Fruit fly (Drosophila melanogaster) Kc167 (cell line): ENCODE measurements around the gene betaTub85D.

ENCODE experiments used
- Myc ChIP-seq: fragments of >200 bp; optimal IDR thresholded peaks from 2 replicates; lab custom pipeline; 2017; ENCODE audit warnings: missing external identifiers
- Sin3A ChIP-seq: fragments of >200 bp; optimal IDR thresholded peaks from 2 replicates; lab custom pipeline; 2018; ENCODE audit warnings: missing external identifiers
- h ChIP-seq: fragments of >200 bp; optimal IDR thresholded peaks from 3 replicates; lab custom pipeline; 2018; ENCODE audit warnings: missing external identifiers
- insv ChIP-seq: fragments of >200 bp; optimal IDR thresholded peaks from 3 replicates; lab custom pipeline; 2018; ENCODE audit warnings: missing external identifiers
- psq ChIP-seq: fragments of >200 bp; optimal IDR thresholded peaks from 2 replicates; lab custom pipeline; 2017; ENCODE audit warnings: missing external identifiers
- ttk ChIP-seq: sonication (Bioruptor generic); optimal IDR thresholded peaks from 2 replicates; lab custom pipeline; 2017; ENCODE audit warnings: missing external identifiers

The betaTub85D gene

DNA sequence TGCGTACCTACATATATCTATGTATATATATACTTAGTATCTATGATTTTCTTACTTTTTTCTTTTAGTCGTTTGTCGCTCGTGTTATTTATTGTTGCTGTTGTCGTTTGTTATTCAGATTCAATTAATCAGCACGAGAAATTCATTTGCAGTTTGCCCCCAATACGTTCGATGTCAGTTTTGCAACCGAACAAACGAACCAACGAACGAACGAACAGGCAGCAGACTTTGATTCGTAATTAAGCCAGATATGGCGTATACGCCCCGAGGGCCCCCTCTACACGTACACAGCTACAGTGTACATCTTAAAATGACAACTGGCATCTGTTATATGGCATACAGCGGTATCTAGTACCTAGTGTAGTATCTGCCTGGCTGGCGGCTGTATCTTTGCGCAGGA lies 23.2 kb upstream of the betaTub85D start:
- no peak for TF ChIP-seq ttk (lab: Kevin White, UChicago)
- no peak for TF ChIP-seq h (lab: Kevin White, UChicago)
- no peak for TF ChIP-seq Myc (lab: Kevin White, UChicago)
- TF ChIP-seq Sin3A, result no peak
- no peak for TF ChIP-seq psq
- no peak for TF ChIP-seq insv (lab: Kevin White, UChicago)

DNA sequence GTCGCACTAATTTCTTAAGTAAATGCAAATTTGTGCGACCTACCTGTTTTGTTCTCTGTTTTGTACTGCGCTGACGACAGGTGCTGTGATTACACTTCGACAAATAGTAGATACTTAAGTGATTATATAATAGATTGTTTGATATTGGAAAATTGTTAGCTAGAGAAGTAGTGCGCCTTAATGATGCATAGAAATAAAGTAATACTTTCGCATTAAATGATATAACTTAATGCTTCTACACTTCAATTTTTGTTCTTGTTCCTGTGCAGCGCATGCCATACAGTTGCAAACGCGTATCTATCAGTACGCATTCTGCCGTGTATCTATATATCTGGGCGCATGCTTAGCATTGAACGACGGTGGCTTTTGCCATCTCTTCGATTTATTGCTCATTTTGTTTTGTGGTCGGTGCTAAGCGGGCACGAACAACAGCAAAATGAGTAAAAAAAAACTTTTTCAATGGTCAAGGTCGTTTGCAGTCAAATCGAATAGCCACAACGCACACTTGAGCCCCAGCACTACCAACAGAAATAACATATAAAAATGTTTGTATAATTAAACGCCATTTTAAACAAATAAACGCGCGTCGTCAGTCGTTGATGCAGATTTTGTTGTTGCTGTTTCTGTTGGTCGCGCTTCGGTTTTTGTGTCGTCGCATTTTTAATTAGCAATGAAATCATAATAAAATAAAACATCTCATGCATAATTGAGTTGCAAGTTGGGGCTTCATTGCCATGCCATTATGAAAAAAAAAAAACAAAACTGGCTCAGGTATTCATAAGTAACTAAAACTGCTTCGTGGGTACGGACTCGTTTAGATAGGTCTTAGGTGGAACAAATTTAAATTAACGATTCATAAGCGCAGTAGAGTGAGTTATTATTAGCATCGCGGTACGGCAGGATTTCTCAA lies 20.5 kb upstream of the betaTub85D start:
- no peak for TF ChIP-seq Sin3A
- no peak for TF ChIP-seq h (lab: Kevin White, UChicago)
- no peak for TF ChIP-seq insv (lab: Kevin White, UChicago)
- TF ChIP-seq Myc (lab: Kevin White, UChicago), result no peak
- no peak for TF ChIP-seq ttk (lab: Kevin White, UChicago)
- no peak for TF ChIP-seq psq

DNA sequence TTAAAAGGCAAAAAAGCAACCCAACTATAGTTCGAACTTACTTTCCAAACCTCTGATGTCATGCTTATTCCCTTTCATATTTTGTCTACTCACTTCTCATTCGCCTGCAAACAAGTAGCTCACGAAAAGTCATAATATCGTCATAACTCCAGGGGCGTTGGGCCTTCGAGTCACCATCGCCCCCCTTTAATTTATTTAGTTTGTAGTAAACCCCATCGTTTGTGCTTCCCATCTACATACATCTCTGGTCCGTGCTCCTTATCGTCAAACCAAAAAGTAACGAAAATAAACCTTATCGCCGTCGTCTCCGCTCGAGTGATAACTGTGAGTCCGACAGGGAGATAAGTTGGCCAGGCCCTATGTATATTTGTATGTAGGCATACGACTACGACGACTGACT lies 18.9 kb upstream of the betaTub85D start:
- TF ChIP-seq psq, result no peak
- TF ChIP-seq ttk (lab: Kevin White, UChicago), result no peak

DNA sequence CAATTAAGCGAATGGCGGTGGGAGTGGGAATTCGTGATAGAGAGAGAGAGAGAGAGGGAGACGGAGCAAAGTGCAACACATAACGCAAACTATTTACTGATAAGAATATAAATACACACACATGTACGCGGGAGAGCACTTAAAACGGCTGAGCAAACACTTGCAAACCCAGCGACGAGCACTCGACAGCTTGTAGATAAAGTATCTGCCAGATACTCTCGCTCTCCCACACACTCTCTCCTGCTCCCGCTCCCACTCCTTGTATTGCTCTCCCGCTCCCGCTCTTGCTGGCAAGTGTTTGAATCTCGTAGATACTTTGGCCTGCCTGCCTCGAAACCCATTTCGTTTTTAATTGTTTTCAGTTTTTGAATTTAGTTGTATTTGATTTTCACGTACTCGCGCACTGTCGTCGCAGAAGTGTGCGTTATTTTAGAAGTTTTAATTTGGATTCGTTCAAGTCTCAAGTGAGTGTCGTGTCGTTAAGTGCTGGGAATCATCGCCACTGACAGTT lies 18.2 kb upstream of the betaTub85D start:
- TF ChIP-seq psq (no peak), h (lab: Kevin White, UChicago) (no peak), insv (lab: Kevin White, UChicago) (no peak)

DNA sequence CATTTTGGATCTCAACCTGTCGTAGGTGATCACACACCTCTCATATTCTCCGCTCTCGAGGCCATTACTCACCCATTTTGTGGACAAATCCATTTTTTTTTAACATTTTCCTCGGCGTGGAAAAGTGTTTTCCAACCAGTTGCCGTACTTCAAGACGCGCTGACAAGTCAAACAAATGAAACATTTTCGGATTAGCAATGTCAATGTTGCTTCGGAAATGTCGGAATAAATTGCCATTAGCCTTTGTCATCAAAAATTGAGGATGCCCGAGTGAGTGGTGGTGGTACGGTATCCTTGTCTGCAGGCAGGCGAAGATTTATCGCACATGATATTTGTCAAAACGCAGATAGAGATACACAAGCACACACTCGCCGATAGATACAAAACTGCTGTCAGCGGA lies 17.2 kb upstream of the betaTub85D start:
- TF ChIP-seq Sin3A, result no peak
- TF ChIP-seq h (lab: Kevin White, UChicago), result no peak

DNA sequence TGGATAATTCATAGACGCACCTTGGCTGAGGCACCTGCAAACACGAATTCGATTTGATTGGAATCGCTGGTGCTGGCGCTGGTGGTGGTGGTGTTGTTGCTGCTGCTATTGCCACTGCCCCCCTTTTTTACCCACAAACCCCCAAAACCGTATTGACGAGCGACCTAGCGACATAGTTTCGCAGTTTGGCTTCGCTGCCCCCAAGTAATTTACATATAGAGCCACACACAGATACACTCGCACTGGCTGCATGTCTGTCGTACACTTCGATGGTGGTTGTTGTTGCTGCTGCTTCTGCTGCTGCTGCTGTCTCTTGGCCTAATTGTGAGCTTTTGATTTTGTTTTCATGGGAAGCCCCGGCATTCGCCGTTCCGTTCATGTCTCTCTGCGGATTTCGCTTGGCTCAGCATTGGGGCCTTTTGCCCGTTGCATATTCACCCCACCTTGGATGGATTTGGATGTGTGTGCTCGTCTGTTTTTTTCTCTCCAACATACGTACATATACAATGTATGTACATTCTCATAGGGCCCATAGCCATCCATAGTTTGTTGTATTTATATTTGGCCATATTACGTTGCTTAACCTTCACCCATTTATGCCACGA lies 14.1 kb upstream of the betaTub85D start:
- TF ChIP-seq Myc (lab: Kevin White, UChicago), result no peak
- TF ChIP-seq Sin3A, result no peak
- TF ChIP-seq insv (lab: Kevin White, UChicago), result no peak
- TF ChIP-seq h (lab: Kevin White, UChicago), result no peak
- no peak for TF ChIP-seq ttk (lab: Kevin White, UChicago)
- no peak for TF ChIP-seq psq

DNA sequence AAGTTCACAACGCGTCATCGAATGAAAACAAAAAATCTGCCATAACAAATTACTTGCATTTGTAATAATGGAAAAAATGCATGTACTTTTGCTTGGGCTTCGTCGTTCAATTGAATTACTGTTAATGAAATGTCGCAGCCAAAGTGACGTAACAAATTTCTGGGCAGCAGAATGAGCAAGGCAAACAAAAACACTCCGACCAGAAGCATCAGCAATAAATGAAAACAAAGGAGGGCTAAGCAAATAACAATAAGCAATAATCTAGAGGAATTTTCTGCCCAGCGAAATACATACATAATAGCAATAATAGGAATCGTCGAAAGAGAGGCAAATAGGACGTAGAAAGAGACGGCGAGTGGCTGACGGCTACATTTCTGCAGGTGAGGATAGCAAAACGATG lies 12.3 kb upstream of the betaTub85D start:
- TF ChIP-seq ttk (lab: Kevin White, UChicago), result no peak
- no peak for TF ChIP-seq insv (lab: Kevin White, UChicago)
- no peak for TF ChIP-seq psq
- no peak for TF ChIP-seq Sin3A
- TF ChIP-seq h (lab: Kevin White, UChicago), result no peak
- no peak for TF ChIP-seq Myc (lab: Kevin White, UChicago)

DNA sequence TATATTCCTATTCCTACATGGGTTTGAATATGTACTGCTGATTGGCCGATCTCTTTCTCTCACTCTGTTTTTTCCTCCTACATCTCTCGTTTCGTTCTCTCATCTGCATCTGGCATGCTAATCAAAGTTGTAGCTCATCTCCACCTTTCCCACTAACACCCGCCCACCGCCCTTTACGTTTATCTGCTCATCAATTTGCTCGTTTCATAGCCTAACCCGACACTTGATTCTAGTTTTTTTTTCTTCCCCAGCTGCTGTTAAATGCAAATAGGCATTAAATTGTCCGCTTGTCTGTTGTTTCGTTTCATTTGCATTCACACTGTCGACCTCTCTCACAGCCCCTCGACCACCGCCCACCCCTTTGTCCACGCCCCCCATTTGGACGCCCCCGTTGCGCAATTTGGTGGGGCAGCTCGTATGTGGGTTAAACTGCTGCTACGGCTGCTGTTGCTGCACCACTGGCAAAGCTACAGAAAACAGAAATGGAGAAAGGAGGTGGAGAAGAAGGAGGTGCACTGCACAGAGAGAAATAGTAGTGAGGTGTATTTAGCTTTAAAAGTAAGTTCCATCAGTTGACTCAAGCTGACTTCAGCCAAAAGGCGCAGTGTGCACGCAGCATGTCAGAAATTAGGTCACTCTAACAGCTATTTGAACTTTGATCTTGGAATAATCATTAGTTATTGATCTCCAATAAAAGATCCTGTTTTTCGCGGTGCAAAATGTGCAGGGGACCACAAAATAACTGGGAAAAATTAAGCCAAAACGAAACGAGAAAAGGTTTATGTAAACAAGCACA lies 10.6 kb upstream of the betaTub85D start:
- TF ChIP-seq Myc (lab: Kevin White, UChicago) (no peak), h (lab: Kevin White, UChicago) (no peak), insv (lab: Kevin White, UChicago) (no peak), ttk (lab: Kevin White, UChicago) (no peak), Sin3A (no peak), psq (no peak)

DNA sequence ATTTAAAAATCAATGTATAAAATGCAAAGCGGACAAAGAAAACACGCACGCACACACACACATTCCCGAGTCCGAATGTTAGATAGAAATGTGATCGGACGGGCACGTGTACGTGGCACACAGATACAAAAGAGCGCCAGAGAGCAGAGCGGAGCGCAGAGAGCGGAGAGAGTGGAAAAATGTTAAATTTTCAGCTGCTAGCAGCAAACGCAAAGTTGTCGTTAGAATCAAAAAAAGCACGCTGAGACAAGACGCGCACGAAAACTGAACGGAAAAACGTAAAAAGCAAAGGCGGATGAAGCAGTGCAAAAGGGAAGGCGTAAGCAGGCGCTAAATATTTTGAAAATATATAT lies 9.2 kb upstream of the betaTub85D start:
- TF ChIP-seq h (lab: Kevin White, UChicago) (no peak), psq (no peak), Sin3A (no peak), Myc (lab: Kevin White, UChicago) (no peak), ttk (lab: Kevin White, UChicago) (no peak), insv (lab: Kevin White, UChicago) (no peak)

DNA sequence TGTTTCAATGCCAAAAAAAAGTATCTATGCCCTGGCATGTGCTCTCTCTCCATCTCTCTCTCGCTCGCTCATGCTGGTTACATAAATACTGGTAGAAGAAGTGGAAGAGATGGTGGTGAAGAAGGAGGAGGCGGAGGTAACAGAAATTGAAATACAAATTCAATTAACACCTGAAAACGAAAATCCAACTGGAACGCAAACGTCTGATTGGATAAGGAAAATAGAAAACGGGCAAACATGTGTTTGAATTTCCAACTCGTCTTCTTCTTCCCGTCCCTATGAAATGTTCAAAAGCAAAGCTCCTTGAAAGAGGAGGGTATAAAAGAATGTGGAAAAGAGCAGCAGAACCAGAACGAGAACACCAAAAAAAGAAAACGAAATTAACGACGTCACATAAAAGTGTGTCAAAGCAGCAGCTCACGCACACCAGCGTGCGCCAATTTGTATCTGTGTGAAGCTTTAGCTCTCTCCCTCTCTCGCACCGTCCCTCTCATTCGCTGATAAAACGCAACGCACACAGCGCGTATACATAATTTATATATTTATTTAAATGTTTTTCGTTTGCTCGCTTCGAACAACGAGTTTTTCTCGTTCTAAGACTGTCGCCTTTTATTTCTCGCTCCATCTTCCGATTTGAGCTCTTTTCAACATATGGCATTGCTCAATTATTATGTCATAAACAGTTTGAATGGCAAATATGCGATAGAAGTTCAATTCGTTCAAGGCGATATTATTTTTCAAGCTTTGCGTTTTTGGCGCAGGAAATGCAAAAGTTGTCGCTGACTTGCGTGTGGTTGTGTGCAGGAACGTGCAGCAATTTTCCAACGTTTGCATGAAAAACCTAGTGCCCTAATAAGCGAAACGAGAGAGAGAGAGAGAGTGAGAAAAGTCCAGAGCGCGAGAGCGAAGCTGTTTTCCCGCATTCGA lies 8.6 kb upstream of the betaTub85D start:
- no peak for TF ChIP-seq h (lab: Kevin White, UChicago)
- TF ChIP-seq Myc (lab: Kevin White, UChicago), result no peak

DNA sequence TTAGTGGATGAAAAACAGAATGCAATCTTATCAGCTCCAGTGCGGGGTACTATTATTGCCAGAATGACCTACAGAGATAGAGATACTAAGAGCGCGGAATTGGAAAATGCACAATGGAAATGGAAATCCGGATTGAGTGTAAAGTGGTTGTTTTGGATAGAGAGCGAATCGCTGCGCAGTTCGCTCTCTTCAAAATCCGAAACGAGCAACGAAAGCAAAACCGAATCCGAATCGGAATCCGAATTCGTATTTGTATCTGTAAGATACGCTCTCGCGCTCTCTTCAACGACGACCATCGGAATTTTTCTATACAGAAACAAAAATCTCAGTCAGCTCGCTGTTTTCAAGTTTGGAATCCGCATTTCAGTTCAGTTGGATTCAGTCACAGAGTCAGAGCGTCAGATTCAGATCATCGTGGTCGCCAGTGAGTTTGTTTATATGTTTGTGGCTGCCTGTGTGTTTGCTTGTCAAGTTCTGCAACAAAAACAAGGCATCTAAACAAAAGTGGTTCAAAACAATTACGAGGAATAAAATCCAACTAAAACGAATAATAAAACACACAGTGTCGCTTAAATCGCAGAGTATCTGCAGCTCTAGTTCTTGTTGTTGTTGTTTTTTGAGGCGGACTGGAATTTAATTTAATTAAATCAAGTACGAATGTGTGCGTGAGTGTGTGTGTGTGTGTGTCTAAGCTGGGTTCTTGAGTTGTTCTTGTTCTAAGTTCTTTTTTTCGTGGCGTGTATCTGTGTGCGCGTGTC lies 7.7 kb upstream of the betaTub85D start, which contains the start of gene ps:
ps (plus strand) TSS at position 364 of the 758 bp plus-strand sequence.
- no peak for TF ChIP-seq Myc (lab: Kevin White, UChicago)
- TF ChIP-seq ttk (lab: Kevin White, UChicago), result no peak
- TF ChIP-seq insv (lab: Kevin White, UChicago), result no peak
- no peak for TF ChIP-seq psq
- no peak for TF ChIP-seq h (lab: Kevin White, UChicago)
- TF ChIP-seq Sin3A, result no peak
